Fruit fly (Drosophila melanogaster): Measurements from ENCODE around the gene bond.

- TF ChIP-seq Mio (GFP tag; optimal IDR thresholded peaks at IDR 0.05): no peak
- no peak for TF ChIP-seq psq (GFP tag; optimal IDR thresholded peaks at IDR 0.05)
- TF ChIP-seq jim (GFP tag; optimal IDR thresholded peaks at IDR 0.05): no peak
- no peak for TF ChIP-seq Hnf4 (GFP tag; optimal IDR thresholded peaks at IDR 0.05)
- no peak for TF ChIP-seq Hr83 (GFP tag; optimal IDR thresholded peaks at IDR 0.05; ENCODE audit: poor library complexity, severe bottlenecking)
- TF ChIP-seq Dfd (GFP tag; optimal IDR thresholded peaks at IDR 0.05): no peak
- TF ChIP-seq dl (GFP tag; optimal IDR thresholded peaks at IDR 0.05; ENCODE audit: insufficient read depth in 1 of 2, partially characterized antibody in 2 of 2): no peak
- TF ChIP-seq lola (GFP tag; optimal IDR thresholded peaks at IDR 0.05): no peak
- TF ChIP-seq pan (optimal IDR thresholded peaks at IDR 0.05): no peak
- no peak for TF ChIP-seq fru (GFP tag; optimal IDR thresholded peaks at IDR 0.05)
Observed at dm6 chr3R:22595293-22595868, 44.9 kb downstream of the bond start.
